Fruit fly (Drosophila melanogaster): ENCODE data around the gene bip1.

dm6 chr3L:8027212-8027611 lies 31.3 kb downstream of the bip1 start:
- TF ChIP-seq usp (GFP tag; optimal IDR thresholded peaks at IDR 0.05) (no peak), Myc (optimal IDR thresholded peaks at IDR 0.05) (no peak), pan (optimal IDR thresholded peaks at IDR 0.05) (no peak), Hr83 (GFP tag; optimal IDR thresholded peaks at IDR 0.05; ENCODE audit: poor library complexity, severe bottlenecking) (no peak), lola (GFP tag; optimal IDR thresholded peaks at IDR 0.05) (no peak), CrebA (GFP tag; optimal IDR thresholded peaks at IDR 0.05; ENCODE audit: borderline replicate concordance) (no peak), Abd-B (GFP tag; optimal IDR thresholded peaks at IDR 0.05) (no peak), br (GFP tag; optimal IDR thresholded peaks at IDR 0.05) (no peak), Dfd (GFP tag; optimal IDR thresholded peaks at IDR 0.05) (peak; percentile 59), OdsH (GFP tag; optimal IDR thresholded peaks at IDR 0.05) (no peak), Sp1 (GFP tag; optimal IDR thresholded peaks at IDR 0.05) (no peak), psq (GFP tag; optimal IDR thresholded peaks at IDR 0.05) (no peak), dsf (GFP tag; optimal IDR thresholded peaks at IDR 0.05; ENCODE audit: borderline replicate concordance) (no peak), fru (GFP tag; optimal IDR thresholded peaks at IDR 0.05) (no peak)

All from whole organism, wandering third instar larva.